Fruit fly (Drosophila melanogaster) whole organism, embryonic: ENCODE measurements around the gene Acp65Aa.

Source experiments
- Asciz ChIP-seq: fragments of 200-800 bp; sonication (Bioruptor generic); optimal IDR thresholded peaks from 2 replicates; lab custom pipeline; 2017; ENCODE audit warnings: missing biosample characterization, mild to moderate bottlenecking, missing genetic modification characterization, missing genetic modification reagents
- CG10366 ChIP-seq: fragments of 200-800 bp; sonication (Bioruptor generic); IDR thresholded peaks from 2 replicates; pipeline ENCODE4 v1.3.6; 2022; ENCODE audit warnings: missing biosample characterization, missing genetic modification characterization
- CG11398 ChIP-seq: fragments of 200-800 bp; sonication (Bioruptor generic); optimal IDR thresholded peaks from 2 replicates; lab custom pipeline; 2016; ENCODE audit warnings: missing biosample characterization, missing genetic modification characterization
- CG12236 ChIP-seq: fragments of 200-800 bp; sonication (Bioruptor generic); optimal IDR thresholded peaks from 2 replicates; lab custom pipeline; 2016; ENCODE audit warnings: missing biosample characterization, missing genetic modification characterization
- CG12769 ChIP-seq: fragments of 200-800 bp; sonication (Bioruptor generic); optimal IDR thresholded peaks from 2 replicates; lab custom pipeline; 2019; ENCODE audit warnings: missing biosample characterization, mild to moderate bottlenecking, missing genetic modification characterization, moderate library complexity
- CG13287 ChIP-seq: fragments of 200-800 bp; sonication (Bioruptor generic); IDR thresholded peaks from 2 replicates; pipeline ENCODE4 v1.3.6; 2022; ENCODE audit warnings: missing biosample characterization, missing genetic modification characterization; ENCODE audit not compliant: partially characterized antibody
- CG13775 ChIP-seq: fragments of 200-800 bp; sonication (Bioruptor generic); optimal IDR thresholded peaks from 3 replicates; lab custom pipeline; 2017; ENCODE audit warnings: missing biosample characterization, mild to moderate bottlenecking, missing genetic modification characterization
- CG17359 ChIP-seq: fragments of 200-800 bp; sonication (Bioruptor generic); optimal IDR thresholded peaks from 3 replicates; lab custom pipeline; 2018; ENCODE audit warnings: missing biosample characterization, mild to moderate bottlenecking, missing genetic modification characterization, moderate library complexity
- CG2678 ChIP-seq: fragments of 200-800 bp; sonication (Bioruptor generic); optimal IDR thresholded peaks from 3 replicates; lab custom pipeline; 2019; ENCODE audit warnings: missing biosample characterization, mild to moderate bottlenecking, missing genetic modification characterization, moderate library complexity
- CG2712 ChIP-seq: fragments of 200-800 bp; optimal IDR thresholded peaks from 3 replicates; lab custom pipeline; 2019; ENCODE audit warnings: missing biosample characterization, mild to moderate bottlenecking, missing genetic modification characterization, moderate library complexity
- CG2875 ChIP-seq: fragments of 200-800 bp; sonication (Bioruptor generic); optimal IDR thresholded peaks from 2 replicates; lab custom pipeline; 2017; ENCODE audit warnings: missing biosample characterization, mild to moderate bottlenecking, missing genetic modification characterization, missing genetic modification reagents
- CG30431 ChIP-seq: fragments of 200-800 bp; sonication (Bioruptor generic); optimal IDR thresholded peaks from 2 replicates; lab custom pipeline; 2017; ENCODE audit warnings: missing biosample characterization, missing genetic modification characterization
- CG31365 ChIP-seq: fragments of 200-800 bp; sonication (Bioruptor generic); optimal IDR thresholded peaks from 2 replicates; lab custom pipeline; 2018; ENCODE audit warnings: missing biosample characterization, mild to moderate bottlenecking, missing genetic modification characterization
- CG3281 ChIP-seq: fragments of 200-800 bp; sonication (Bioruptor generic); optimal IDR thresholded peaks from 3 replicates; lab custom pipeline; 2017; ENCODE audit warnings: missing biosample characterization, mild to moderate bottlenecking, missing genetic modification characterization
- CG4404 ChIP-seq: fragments of 200-800 bp; sonication (Bioruptor generic); IDR thresholded peaks from 2 replicates; pipeline ENCODE4 v1.3.6; 2022; ENCODE audit warnings: missing biosample characterization, missing genetic modification characterization
- CG4617 ChIP-seq: fragments of 200-800 bp; sonication (Bioruptor generic); optimal IDR thresholded peaks from 3 replicates; lab custom pipeline; 2016; ENCODE audit warnings: missing biosample characterization, missing genetic modification characterization, borderline replicate concordance
- CG4820 ChIP-seq: fragments of 200-800 bp; sonication (Bioruptor generic); optimal IDR thresholded peaks from 3 replicates; lab custom pipeline; 2016; ENCODE audit warnings: missing biosample characterization, missing genetic modification characterization
- CG4854 ChIP-seq: fragments of 200-800 bp; sonication (Bioruptor generic); optimal IDR thresholded peaks from 2 replicates; lab custom pipeline; 2016; ENCODE audit warnings: missing biosample characterization, missing genetic modification characterization, inconsistent platforms
- CG6272 ChIP-seq: fragments of 200-800 bp; sonication (Bioruptor generic); IDR thresholded peaks from 2 replicates; pipeline ENCODE4 v1.3.6; 2022; ENCODE audit warnings: missing biosample characterization, missing genetic modification characterization
- CG6854 ChIP-seq: fragments of 200-800 bp; sonication (Bioruptor generic); optimal IDR thresholded peaks from 3 replicates; lab custom pipeline; 2017; ENCODE audit warnings: missing biosample characterization, mild to moderate bottlenecking, missing genetic modification characterization
- CG8089 ChIP-seq: fragments of 200-800 bp; sonication (Bioruptor generic); optimal IDR thresholded peaks from 3 replicates; lab custom pipeline; 2016; ENCODE audit warnings: missing biosample characterization, missing genetic modification characterization
- CG9727 ChIP-seq: fragments of 200-800 bp; sonication (Bioruptor generic); optimal IDR thresholded peaks from 3 replicates; lab custom pipeline; 2017; ENCODE audit warnings: missing biosample characterization, mild to moderate bottlenecking, missing genetic modification characterization
- CG9817 ChIP-seq: fragments of 200-800 bp; sonication (Bioruptor generic); optimal IDR thresholded peaks from 2 replicates; lab custom pipeline; 2018; ENCODE audit warnings: missing biosample characterization, mild to moderate bottlenecking, missing genetic modification characterization, moderate library complexity
- Dip3 ChIP-seq: fragments of 200-800 bp; sonication (Bioruptor generic); optimal IDR thresholded peaks from 3 replicates; lab custom pipeline; 2016; ENCODE audit warnings: missing biosample characterization, missing genetic modification characterization
- ERR ChIP-seq: fragments of 200-800 bp; sonication (Bioruptor generic); optimal IDR thresholded peaks from 2 replicates; lab custom pipeline; 2016; ENCODE audit warnings: missing biosample characterization, missing genetic modification characterization
- GATAe ChIP-seq: fragments of 200-800 bp; sonication (Bioruptor generic); conservative IDR thresholded peaks from 2 replicates; pipeline ENCODE4 v1.3.6; 2022; ENCODE audit warnings: missing biosample characterization, missing genetic modification characterization
- HHEX ChIP-seq: fragments of 200-800 bp; sonication (Bioruptor generic); optimal IDR thresholded peaks from 3 replicates; lab custom pipeline; 2017; ENCODE audit warnings: missing biosample characterization, mild to moderate bottlenecking, missing genetic modification characterization, missing genetic modification reagents
- HLH54F ChIP-seq: fragments of 200-800 bp; sonication (Bioruptor generic); optimal IDR thresholded peaks from 3 replicates; lab custom pipeline; 2016; ENCODE audit warnings: missing biosample characterization, missing genetic modification characterization
- Hmx ChIP-seq: fragments of 200-800 bp; sonication (Bioruptor generic); optimal IDR thresholded peaks from 2 replicates; lab custom pipeline; 2016; ENCODE audit warnings: missing biosample characterization, missing genetic modification characterization
- Jarid2 ChIP-seq: fragments of 200-800 bp; sonication (Bioruptor generic); optimal IDR thresholded peaks from 3 replicates; lab custom pipeline; 2017; ENCODE audit warnings: mild to moderate bottlenecking, missing biosample characterization, missing genetic modification reagents, missing genetic modification characterization
- MBD-R2 ChIP-seq: fragments of 200-800 bp; sonication (Bioruptor generic); IDR thresholded peaks from 2 replicates; pipeline ENCODE4 v1.3.6; 2022; ENCODE audit warnings: missing biosample characterization, missing genetic modification characterization
- NC2α ChIP-seq: fragments of 200-800 bp; sonication (Bioruptor generic); optimal IDR thresholded peaks from 2 replicates; lab custom pipeline; 2016; ENCODE audit warnings: missing biosample characterization, missing genetic modification characterization
- Optix ChIP-seq: fragments of 200-800 bp; sonication (Bioruptor generic); IDR thresholded peaks from 3 replicates; pipeline ENCODE4 v1.3.6; 2022; ENCODE audit warnings: missing biosample characterization, missing genetic modification characterization
- Scr ChIP-seq: fragments of 200-800 bp; sonication (Bioruptor generic); IDR thresholded peaks from 2 replicates; pipeline ENCODE4 v1.3.6; 2022; ENCODE audit warnings: missing biosample characterization, missing genetic modification characterization; ENCODE audit not compliant: partially characterized antibody
- Xrp1 ChIP-seq: fragments of 200-800 bp; sonication (Bioruptor generic); IDR thresholded peaks from 2 replicates; pipeline ENCODE4 v1.3.6; 2022; ENCODE audit warnings: missing biosample characterization, missing genetic modification characterization
- bbx ChIP-seq: fragments of 200-800 bp; sonication (Bioruptor generic); IDR thresholded peaks from 2 replicates; pipeline ENCODE4 v1.3.6; 2022; ENCODE audit warnings: missing biosample characterization, missing genetic modification characterization; ENCODE audit not compliant: partially characterized antibody
- cg ChIP-seq: fragments of 200-800 bp; sonication (Bioruptor generic); optimal IDR thresholded peaks from 3 replicates; lab custom pipeline; 2019; ENCODE audit warnings: missing biosample characterization, mild to moderate bottlenecking, missing genetic modification characterization, moderate library complexity
- disco-r ChIP-seq: fragments of 200-800 bp; sonication (Bioruptor generic); optimal IDR thresholded peaks from 2 replicates; lab custom pipeline; 2016; ENCODE audit warnings: missing biosample characterization, missing genetic modification characterization
- gsb-n ChIP-seq: fragments of 200-800 bp; sonication (Bioruptor generic); optimal IDR thresholded peaks from 3 replicates; lab custom pipeline; 2018; ENCODE audit warnings: missing biosample characterization, mild to moderate bottlenecking, missing genetic modification characterization
- hth ChIP-seq: fragments of >200 bp; optimal IDR thresholded peaks from 2 replicates; lab custom pipeline; 2017; ENCODE audit warnings: inconsistent platforms
- inv ChIP-seq: fragments of 200-800 bp; sonication (Bioruptor generic); IDR thresholded peaks from 2 replicates; pipeline ENCODE4 v1.3.6; 2022; ENCODE audit warnings: missing biosample characterization, missing genetic modification characterization; ENCODE audit not compliant: partially characterized antibody
- jumu ChIP-seq: fragments of 200-800 bp; sonication (Bioruptor generic); optimal IDR thresholded peaks from 3 replicates; lab custom pipeline; 2016; ENCODE audit warnings: missing biosample characterization, missing genetic modification characterization
- klu ChIP-seq: fragments of 200-800 bp; sonication (Bioruptor generic); IDR thresholded peaks from 2 replicates; pipeline ENCODE4 v1.3.6; 2022; ENCODE audit warnings: missing biosample characterization, missing genetic modification characterization
- lilli ChIP-seq: fragments of 200-800 bp; sonication (Bioruptor generic); optimal IDR thresholded peaks from 3 replicates; lab custom pipeline; 2016; ENCODE audit warnings: missing biosample characterization, missing genetic modification characterization
- pnt ChIP-seq: fragments of 200-800 bp; sonication (Bioruptor generic); optimal IDR thresholded peaks from 3 replicates; lab custom pipeline; 2016; ENCODE audit warnings: missing biosample characterization, missing genetic modification characterization
- sisA ChIP-seq: fragments of 200-800 bp; sonication (Bioruptor generic); IDR thresholded peaks from 2 replicates; pipeline ENCODE4 v1.3.6; 2022; ENCODE audit warnings: missing biosample characterization, missing genetic modification characterization
- unpg ChIP-seq: fragments of 200-800 bp; sonication (Bioruptor generic); optimal IDR thresholded peaks from 3 replicates; lab custom pipeline; 2018; ENCODE audit warnings: missing biosample characterization, mild to moderate bottlenecking, missing genetic modification characterization, moderate library complexity
- zen2 ChIP-seq: fragments of 200-800 bp; sonication (Bioruptor generic); IDR thresholded peaks from 3 replicates; pipeline ENCODE4 v1.3.6; 2022; ENCODE audit warnings: missing biosample characterization, missing genetic modification characterization; ENCODE audit not compliant: partially characterized antibody

Gene Acp65Aa

DNA sequence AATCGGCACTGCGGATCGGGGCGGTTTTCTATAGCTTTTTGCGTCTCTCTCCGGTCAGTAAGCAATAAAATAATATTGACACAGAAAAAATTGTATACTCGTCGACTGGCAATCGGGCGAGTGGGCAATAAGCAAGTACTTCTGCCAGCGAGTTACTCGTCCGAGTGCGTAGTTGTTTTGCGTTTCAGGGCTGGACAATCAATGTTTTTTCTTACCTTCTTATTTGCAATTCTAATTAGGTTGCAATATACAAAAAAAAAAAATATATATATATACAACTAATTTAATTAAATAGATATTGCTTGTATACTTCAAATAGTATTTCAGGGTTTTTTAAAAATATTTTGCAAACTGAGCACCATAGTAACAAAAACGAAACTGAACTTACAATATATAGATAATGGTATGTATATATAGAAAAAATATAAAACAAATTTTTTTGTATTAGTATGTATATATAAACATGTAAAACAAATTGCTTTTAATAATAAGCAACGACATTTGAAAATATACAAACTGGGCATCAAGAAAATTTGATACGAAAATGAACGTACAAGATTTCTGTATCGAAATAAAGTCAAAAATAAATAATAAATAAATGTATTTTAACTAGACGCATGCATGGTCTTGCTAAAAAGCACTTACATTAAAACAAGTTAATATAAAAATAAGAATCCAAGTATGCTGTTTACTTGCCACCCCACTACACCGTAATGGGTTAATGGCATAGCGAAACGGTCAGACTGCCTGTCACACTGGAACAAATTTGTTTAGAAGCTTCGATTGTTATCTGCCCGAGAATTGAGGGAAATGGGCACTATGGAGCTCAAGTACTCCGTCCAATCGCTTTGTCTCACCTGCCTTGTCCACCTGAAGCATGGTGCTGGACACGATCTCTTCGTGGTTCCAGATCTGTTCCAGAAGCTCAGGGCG lies 36.7 kb upstream of the Acp65Aa start, which contains the start of the genes D19A and CG7386 (continued):
- TF ChIP-seq CG3281 (GFP tag; lab: Kevin White, UChicago), result peak; percentile 38
- peak; percentile 51 for TF ChIP-seq gsb-n
- peak; percentile 72 for TF ChIP-seq sisA (GFP tag; lab: Robert Waterston, UW)
- TF ChIP-seq cg, result peak; percentile 24
- no peak for TF ChIP-seq CG30431 (GFP tag; lab: Kevin White, UChicago)
- TF ChIP-seq CG11398, result no peak
- peak; percentile 70 for TF ChIP-seq CG2712
- TF ChIP-seq NC2α, result no peak
- TF ChIP-seq CG4404, result no peak
- TF ChIP-seq disco-r (GFP tag; lab: Kevin White, UChicago), result no peak
- TF ChIP-seq unpg (GFP tag; lab: Kevin White, UChicago), result peak; percentile 67
- TF ChIP-seq CG13775 (GFP tag; lab: Kevin White, UChicago), result peak; percentile 17
- TF ChIP-seq lilli (GFP tag; lab: Kevin White, UChicago), result peak; percentile 70
- TF ChIP-seq MBD-R2 (GFP tag; lab: Robert Waterston, UW), result peak; percentile 92
- TF ChIP-seq Hmx (GFP tag; lab: Kevin White, UChicago), result no peak
- no peak for TF ChIP-seq zen2 (GFP tag; lab: Robert Waterston, UW)
- no peak for TF ChIP-seq klu (GFP tag; lab: Robert Waterston, UW)
- TF ChIP-seq CG8089, result peak; percentile 18
- peak; percentile 39 for TF ChIP-seq pnt (GFP tag; lab: Kevin White, UChicago)
- no peak for TF ChIP-seq CG2875 (GFP tag; lab: Kevin White, UChicago)
- peak; percentile 71 for TF ChIP-seq CG2678 (tag; lab: Kevin White, UChicago)
- TF ChIP-seq ERR (GFP tag; lab: Kevin White, UChicago), result peak; percentile 2
- TF ChIP-seq GATAe (GFP tag; lab: Robert Waterston, UW), result no peak
- no peak for TF ChIP-seq CG12236 (GFP tag; lab: Kevin White, UChicago)
- no peak for TF ChIP-seq Scr (GFP tag; lab: Robert Waterston, UW)
- peak; percentile 44 for TF ChIP-seq CG17359
- peak; percentile 58 for TF ChIP-seq CG9817 (tag; lab: Kevin White, UChicago)
- peak; percentile 79 for TF ChIP-seq HLH54F (GFP tag; lab: Kevin White, UChicago)
- no peak for TF ChIP-seq hth (lab: Kevin White, UChicago)
- TF ChIP-seq CG4854 (GFP tag; lab: Kevin White, UChicago), result no peak
- TF ChIP-seq jumu (GFP tag; lab: Kevin White, UChicago), result peak; percentile 37
- peak; percentile 4 for TF ChIP-seq HHEX
- TF ChIP-seq CG12769, result peak; percentile 15
- TF ChIP-seq Xrp1, result peak; percentile 70
- peak; percentile 56 for TF ChIP-seq CG10366 (GFP tag; lab: Robert Waterston, UW)
- peak; percentile 57; the same call in 1 of the 2 replicates for TF ChIP-seq CG6272 (GFP tag; lab: Robert Waterston, UW)
- TF ChIP-seq Dip3 (GFP tag; lab: Kevin White, UChicago), result peak; percentile 46
- TF ChIP-seq Jarid2 (GFP tag; lab: Kevin White, UChicago), result no peak
- peak; percentile 13 for TF ChIP-seq CG4820 (GFP tag; lab: Kevin White, UChicago)
- TF ChIP-seq CG13287 (GFP tag; lab: Robert Waterston, UW), result peak; percentile 18; the same call in 1 of the 2 replicates
- no peak for TF ChIP-seq Asciz
- 0 out of 2 replicates have a peak, but pooled peaks have one; percentile 36 for TF ChIP-seq bbx (GFP tag; lab: Robert Waterston, UW)
- TF ChIP-seq inv (GFP tag; lab: Robert Waterston, UW), result 0 out of 2 replicates have a peak, but pooled peaks have one; percentile 21
- no peak for TF ChIP-seq CG6854 (GFP tag; lab: Kevin White, UChicago)
- no peak for TF ChIP-seq CG31365 (tag; lab: Kevin White, UChicago)
- TF ChIP-seq CG9727 (GFP tag; lab: Kevin White, UChicago), result peak; percentile 29
- TF ChIP-seq Optix (GFP tag; lab: Robert Waterston, UW), result peak; percentile 61
- peak; percentile 7 for TF ChIP-seq CG4617 (GFP tag; lab: Kevin White, UChicago)
